Worm (Caenorhabditis elegans): ENCODE measurements around the gene F31F7.1.

Gene F31F7.1

ce11 chrV:6233952-6234351 is 42.3 kb upstream of the F31F7.1 start:
- TF ChIP-seq lin-54 (GFP tag; optimal IDR thresholded peaks at IDR 0.05) (no peak), rcor-1 (GFP tag; IDR thresholded peaks at IDR 0.05) (no peak), attf-6 (GFP tag; IDR thresholded peaks at IDR 0.05) (no peak), C06A6.2 (GFP tag; conservative IDR thresholded peaks at IDR 0.05) (no peak), lin-35 (GFP tag; optimal IDR thresholded peaks at IDR 0.05) (no peak), fkh-3 (tag; optimal IDR thresholded peaks at IDR 0.05) (no peak), sptf-2 (GFP tag; optimal IDR thresholded peaks at IDR 0.05) (no peak), ets-4 (GFP tag; optimal IDR thresholded peaks at IDR 0.05) (no peak), xnd-1 (tag; optimal IDR thresholded peaks at IDR 0.05) (no peak)

ce11 chrV:6234876-6235275 is 41.4 kb upstream of the F31F7.1 start, which contains the start of gene K08B12.3:
Gene K08B12.3 (plus strand): TSS chrV:6235176.
- TF ChIP-seq mcd-1 (GFP tag; IDR thresholded peaks at IDR 0.05) = no peak
- no peak for TF ChIP-seq hsf-1 (GFP tag; IDR thresholded peaks at IDR 0.05)
- no peak for TF ChIP-seq athp-1 (tag; optimal IDR thresholded peaks at IDR 0.05)
- TF ChIP-seq Y95B8A.8 (GFP tag; IDR thresholded peaks at IDR 0.05) = no peak
- TF ChIP-seq chd-7 (tag; optimal IDR thresholded peaks at IDR 0.05) = no peak
- no peak for TF ChIP-seq repo-1 (tag; optimal IDR thresholded peaks at IDR 0.05)

DNA sequence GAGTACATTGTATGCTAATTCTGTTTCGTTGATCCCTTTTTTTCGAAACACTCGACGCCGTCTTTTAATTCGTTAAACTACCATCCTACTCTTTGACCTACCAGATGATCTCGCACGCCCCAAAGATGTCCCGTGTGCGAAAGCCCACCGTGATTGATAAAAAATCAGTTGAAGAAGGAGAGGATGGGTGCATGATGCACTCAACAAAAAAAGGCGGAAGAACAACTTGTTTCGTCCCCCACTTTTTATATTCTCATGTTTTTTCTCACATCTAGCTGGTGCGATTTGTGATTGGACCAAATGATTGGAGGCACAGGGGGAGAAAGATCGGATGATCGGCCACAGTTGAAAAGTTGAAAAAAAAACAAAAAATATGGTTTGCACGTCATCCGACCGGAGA is 37.9 kb upstream of the F31F7.1 start:
- TF ChIP-seq ztf-26 (tag; optimal IDR thresholded peaks at IDR 0.05) (peak; percentile 60), nfyb-1 (GFP tag; IDR thresholded peaks at IDR 0.05) (no peak), C06A6.2 (GFP tag; conservative IDR thresholded peaks at IDR 0.05) (peak; percentile 74), lin-40 (tag; optimal IDR thresholded peaks at IDR 0.05) (peak; percentile 55), unc-62 (GFP tag; optimal IDR thresholded peaks at IDR 0.05) (no peak), ztf-22 (GFP tag; optimal IDR thresholded peaks at IDR 0.05) (no peak), die-1 (tag; optimal IDR thresholded peaks at IDR 0.05) (peak; percentile 23), gei-17 (GFP tag; optimal IDR thresholded peaks at IDR 0.05) (no peak), aptf-2 (GFP tag; conservative IDR thresholded peaks at IDR 0.05) (no peak), lin-26 (GFP tag; IDR thresholded peaks at IDR 0.05) (peak; percentile 69; the same call in 1 of the 2 replicates), Y95B8A.8 (GFP tag; IDR thresholded peaks at IDR 0.05) (no peak), F33H1.4 (GFP tag; IDR thresholded peaks at IDR 0.05) (no peak), bed-2 (GFP tag; IDR thresholded peaks at IDR 0.05) (no peak), hlh-26 (GFP tag; conservative IDR thresholded peaks at IDR 0.05) (no peak), chd-7 (tag; optimal IDR thresholded peaks at IDR 0.05) (peak; percentile 15), Y67H2A.10 (GFP tag; conservative IDR thresholded peaks at IDR 0.05) (no peak), K12H6.12 (tag; optimal IDR thresholded peaks at IDR 0.05) (no peak), tlf-1 (GFP tag; optimal IDR thresholded peaks at IDR 0.05) (no peak), K11D2.4 (GFP tag; IDR thresholded peaks at IDR 0.05) (peak; percentile 75; the same call in 1 of the 2 replicates), dpl-1 (GFP tag; optimal IDR thresholded peaks at IDR 0.05) (no peak), somi-1 (GFP tag; optimal IDR thresholded peaks at IDR 0.05) (peak; percentile 88), rpc-1 (optimal IDR thresholded peaks at IDR 0.05) (no peak), rpc-1 (tag; optimal IDR thresholded peaks at IDR 0.05) (no peak), Y79H2A.3 (GFP tag; conservative IDR thresholded peaks at IDR 0.05) (no peak)

ce11 chrV:6239855-6240254 is 36.4 kb upstream of the F31F7.1 start:
- no peak for TF ChIP-seq lin-26 (GFP tag; IDR thresholded peaks at IDR 0.05)
- TF ChIP-seq somi-1 (GFP tag; optimal IDR thresholded peaks at IDR 0.05) = no peak
- no peak for TF ChIP-seq hsf-1 (GFP tag; IDR thresholded peaks at IDR 0.05)
- TF ChIP-seq nhr-80 (tag; optimal IDR thresholded peaks at IDR 0.05) = peak; percentile 55
- TF ChIP-seq repo-1 (tag; optimal IDR thresholded peaks at IDR 0.05) = no peak
- TF ChIP-seq unc-130 (GFP tag; optimal IDR thresholded peaks at IDR 0.05) = no peak
- TF ChIP-seq mes-4 (tag; optimal IDR thresholded peaks at IDR 0.05) = no peak
- no peak for TF ChIP-seq egl-44 (GFP tag; IDR thresholded peaks at IDR 0.05)
- TF ChIP-seq bed-2 (GFP tag; IDR thresholded peaks at IDR 0.05) = no peak
- peak; percentile 26 for TF ChIP-seq ztf-26 (tag; optimal IDR thresholded peaks at IDR 0.05)
- TF ChIP-seq C06A6.2 (GFP tag; conservative IDR thresholded peaks at IDR 0.05) = 0 out of 2 replicates have a peak, but pooled peaks have one; percentile 10
- no peak for TF ChIP-seq dpff-1 (tag; optimal IDR thresholded peaks at IDR 0.05)
- peak; percentile 62 for TF ChIP-seq lin-40 (tag; optimal IDR thresholded peaks at IDR 0.05)
- no peak for TF ChIP-seq B0336.3 (GFP tag; IDR thresholded peaks at IDR 0.05)
- no peak for TF ChIP-seq hmg-20 (GFP tag; IDR thresholded peaks at IDR 0.05)
- TF ChIP-seq sdz-38 (tag; optimal IDR thresholded peaks at IDR 0.05) = no peak
- no peak for TF ChIP-seq Y53G8AR.9 (GFP tag; conservative IDR thresholded peaks at IDR 0.05)
- TF ChIP-seq ceh-79 (tag; optimal IDR thresholded peaks at IDR 0.05) = no peak
- no peak for TF ChIP-seq him-1 (tag; optimal IDR thresholded peaks at IDR 0.05)

Data from whole organism, young adult.